Worm (Caenorhabditis elegans): ENCODE results near the gene Y57G11C.14.

ce11 chrIV:14773280-14774071 lies 25.6 kb upstream of the Y57G11C.14 start, which contains the start of gene Y57G11C.36:
- TF ChIP-seq lin-13 (tag; optimal IDR thresholded peaks at IDR 0.05) (no peak), nhr-76 (tag; optimal IDR thresholded peaks at IDR 0.05) (no peak), elt-1 (tag; optimal IDR thresholded peaks at IDR 0.05; ENCODE audit: borderline replicate concordance, insufficient read depth) (no peak), nhr-28 (tag; optimal IDR thresholded peaks at IDR 0.05) (no peak), unc-62 (GFP tag; optimal IDR thresholded peaks at IDR 0.05) (no peak)
